Worm (Caenorhabditis elegans) whole organism, L1 larva: ENCODE measurements around the gene aqp-2.

Experiments used
- C16A3.4 ChIP-seq: fragments of 150-350 bp; optimal IDR thresholded peaks from 2 replicates; lab custom pipeline; 2014; ENCODE audit warnings: missing biosample characterization, missing genetic modification characterization
- C34B4.2 ChIP-seq: sonication (generic microtip); optimal IDR thresholded peaks from 2 replicates; lab custom pipeline; 2017; ENCODE audit warnings: mild to moderate bottlenecking, missing genetic modification characterization, missing compliant biosample characterization
- Y116A8C.19 ChIP-seq: sonication (generic microtip); optimal IDR thresholded peaks from 2 replicates; lab custom pipeline; 2016; ENCODE audit warnings: missing compliant biosample characterization, missing genetic modification characterization, borderline replicate concordance
- aha-1 ChIP-seq: fragments of 150-350 bp; optimal IDR thresholded peaks from 2 replicates; lab custom pipeline; 2014; ENCODE audit warnings: missing biosample characterization, missing genetic modification characterization
- aly-2 ChIP-seq: fragments of 150-350 bp; optimal IDR thresholded peaks from 2 replicates; lab custom pipeline; 2014; ENCODE audit warnings: missing biosample characterization, missing genetic modification characterization
- ama-1 ChIP-seq: fragments of 150-350 bp; optimal IDR thresholded peaks from 2 replicates; lab custom pipeline; 2014
- blmp-1 ChIP-seq: fragments of 150-350 bp; optimal IDR thresholded peaks from 2 replicates; lab custom pipeline; 2014; ENCODE audit warnings: missing biosample characterization, missing genetic modification characterization
- ceh-8 ChIP-seq: fragments of 200-800 bp; sonication (Bioruptor generic); optimal IDR thresholded peaks from 2 replicates; lab custom pipeline; 2018; ENCODE audit warnings: mild to moderate bottlenecking, missing genetic modification characterization, moderate library complexity, missing compliant biosample characterization
- ces-1 ChIP-seq: fragments of 150-350 bp; optimal IDR thresholded peaks from 2 replicates; lab custom pipeline; 2014; ENCODE audit warnings: missing biosample characterization, missing genetic modification reagents, missing genetic modification characterization
- dpl-1 ChIP-seq, 3 experiments: fragments of 150-350 bp in 2 of 3; sonication (generic microtip) in 1 of 3; optimal IDR thresholded peaks; 2 replicates each; lab custom pipeline; 2014 to 2017; ENCODE audit warnings: missing biosample characterization in 3 of 3, missing genetic modification characterization in 3 of 3, missing genetic modification reagents in 3 of 3
- egl-13 ChIP-seq: sonication (generic microtip); optimal IDR thresholded peaks from 2 replicates; lab custom pipeline; 2016; ENCODE audit warnings: missing genotype, missing genetic modification reagents, missing genetic modification characterization, missing compliant biosample characterization
- elt-2 ChIP-seq: sonication (generic microtip); optimal IDR thresholded peaks from 2 replicates; lab custom pipeline; 2016; ENCODE audit warnings: missing genetic modification characterization, mild to moderate bottlenecking, inconsistent platforms, missing compliant biosample characterization, missing genetic modification reagents
- elt-3 ChIP-seq, 6 experiments: fragments of 150-350 bp in 1 of 6; sonication (generic microtip); optimal IDR thresholded peaks; 2 replicates each; lab custom pipeline; 2017 to 2018; ENCODE audit warnings: missing biosample characterization in 6 of 6, missing genetic modification characterization in 6 of 6, inconsistent platforms in 1 of 6
- ets-5 ChIP-seq: fragments of 200-800 bp; sonication (Bioruptor generic); IDR thresholded peaks from 2 replicates; pipeline ENCODE4 v1.3.6; 2022; ENCODE audit warnings: missing genetic modification characterization, missing compliant biosample characterization
- fkh-10 ChIP-seq: sonication (generic microtip); optimal IDR thresholded peaks from 2 replicates; lab custom pipeline; 2017; ENCODE audit warnings: missing biosample characterization, missing genetic modification reagents, missing genetic modification characterization
- fkh-4 ChIP-seq: sonication (generic microtip); optimal IDR thresholded peaks from 2 replicates; lab custom pipeline; 2016; ENCODE audit warnings: missing compliant biosample characterization, missing genetic modification characterization, borderline replicate concordance
- fkh-8 ChIP-seq: sonication (generic microtip); optimal IDR thresholded peaks from 2 replicates; lab custom pipeline; 2016; ENCODE audit warnings: mild to moderate bottlenecking, missing genetic modification characterization, missing compliant biosample characterization
- hlh-17 ChIP-seq: fragments of 200-800 bp; sonication (Bioruptor generic); optimal IDR thresholded peaks from 2 replicates; lab custom pipeline; 2018; ENCODE audit warnings: missing genetic modification characterization, mild to moderate bottlenecking, missing compliant biosample characterization, moderate library complexity, borderline replicate concordance
- hlh-4 ChIP-seq: sonication (generic microtip); optimal IDR thresholded peaks from 2 replicates; lab custom pipeline; 2016; ENCODE audit warnings: mild to moderate bottlenecking, missing genetic modification characterization, missing compliant biosample characterization
- jun-1 ChIP-seq: fragments of 150-350 bp; optimal IDR thresholded peaks from 2 replicates; lab custom pipeline; 2014; ENCODE audit warnings: missing biosample characterization, missing genetic modification reagents, missing genetic modification characterization
- lin-13 ChIP-seq: fragments of 150-350 bp; optimal IDR thresholded peaks from 2 replicates; lab custom pipeline; 2014; ENCODE audit warnings: missing biosample characterization, missing genetic modification reagents, missing genetic modification characterization
- lin-15B ChIP-seq: fragments of 150-350 bp; sonication (generic microtip); optimal IDR thresholded peaks from 3 replicates; lab custom pipeline; 2014; ENCODE audit warnings: missing biosample characterization, missing genetic modification characterization
- lin-35 ChIP-seq, 2 experiments: fragments of 150-350 bp; optimal IDR thresholded peaks; 2 replicates each; lab custom pipeline; 2014; ENCODE audit warnings: missing biosample characterization in 2 of 2, missing genetic modification characterization in 2 of 2, missing genetic modification reagents in 2 of 2
- mab-9 ChIP-seq: fragments of 200-800 bp; sonication (Bioruptor generic); IDR thresholded peaks from 2 replicates; pipeline ENCODE4 v1.3.6; 2022; ENCODE audit warnings: missing genetic modification reagents, missing genetic modification characterization, missing compliant biosample characterization
- nhr-11 ChIP-seq: fragments of 150-350 bp; optimal IDR thresholded peaks from 2 replicates; lab custom pipeline; 2014; ENCODE audit warnings: missing biosample characterization, missing genetic modification characterization
- nhr-12 ChIP-seq: sonication (generic microtip); optimal IDR thresholded peaks from 2 replicates; lab custom pipeline; 2017; ENCODE audit warnings: missing biosample characterization, missing genetic modification characterization
- nhr-19 ChIP-seq: fragments of 200-800 bp; sonication (Bioruptor generic); conservative IDR thresholded peaks from 2 replicates; pipeline ENCODE4 v1.3.6; 2022; ENCODE audit warnings: missing genetic modification characterization, missing compliant biosample characterization
- nhr-20 ChIP-seq: sonication (generic microtip); optimal IDR thresholded peaks from 2 replicates; lab custom pipeline; 2016; ENCODE audit warnings: mild to moderate bottlenecking, missing genetic modification characterization, missing compliant biosample characterization
- nhr-71 ChIP-seq: sonication (generic microtip); optimal IDR thresholded peaks from 2 replicates; lab custom pipeline; 2016; ENCODE audit warnings: mild to moderate bottlenecking, missing genetic modification characterization, moderate library complexity, missing compliant biosample characterization
- nhr-84 ChIP-seq: sonication (generic microtip); optimal IDR thresholded peaks from 2 replicates; lab custom pipeline; 2017; ENCODE audit warnings: missing biosample characterization, missing genetic modification characterization
- nhr-90 ChIP-seq: sonication (generic microtip); optimal IDR thresholded peaks from 2 replicates; lab custom pipeline; 2016; ENCODE audit warnings: mild to moderate bottlenecking, missing genetic modification characterization, missing compliant biosample characterization; ENCODE audit not compliant: poor library complexity
- pag-3 ChIP-seq: sonication (generic microtip); optimal IDR thresholded peaks from 2 replicates; lab custom pipeline; 2017; ENCODE audit warnings: missing genetic modification characterization, mild to moderate bottlenecking, missing compliant biosample characterization, antibody characterized with exemption, borderline replicate concordance; ENCODE audit not compliant: insufficient read depth
- pax-3 ChIP-seq: fragments of 200-800 bp; sonication (Bioruptor generic); optimal IDR thresholded peaks from 2 replicates; lab custom pipeline; 2018; ENCODE audit warnings: mild to moderate bottlenecking, missing genetic modification characterization, moderate library complexity, missing compliant biosample characterization
- pqm-1 ChIP-seq: sonication (generic microtip); optimal IDR thresholded peaks from 3 replicates; lab custom pipeline; 2017; ENCODE audit warnings: missing biosample characterization, missing genetic modification characterization
- skn-1 ChIP-seq: fragments of 150-350 bp; optimal IDR thresholded peaks from 2 replicates; lab custom pipeline; 2014; ENCODE audit warnings: missing biosample characterization, missing genetic modification characterization
- sox-4 ChIP-seq: sonication (generic microtip); optimal IDR thresholded peaks from 2 replicates; lab custom pipeline; 2016; ENCODE audit warnings: missing genetic modification characterization, missing compliant biosample characterization
- swsn-7 ChIP-seq: sonication (generic microtip); optimal IDR thresholded peaks from 2 replicates; lab custom pipeline; 2016; ENCODE audit warnings: missing genetic modification characterization, missing compliant biosample characterization
- tbx-2 ChIP-seq: sonication (generic microtip); optimal IDR thresholded peaks from 2 replicates; lab custom pipeline; 2016; ENCODE audit warnings: missing genetic modification characterization, missing compliant biosample characterization
- unc-62 ChIP-seq: fragments of 150-350 bp; optimal IDR thresholded peaks from 2 replicates; lab custom pipeline; 2014; ENCODE audit warnings: missing biosample characterization, missing genetic modification reagents, missing genetic modification characterization
- unc-98 ChIP-seq: fragments of 200-800 bp; sonication (Bioruptor generic); IDR thresholded peaks from 2 replicates; pipeline ENCODE4 v1.3.6; 2022; ENCODE audit warnings: missing genetic modification characterization, missing compliant biosample characterization
- xbp-1 ChIP-seq: sonication (generic microtip); optimal IDR thresholded peaks from 2 replicates; lab custom pipeline; 2016; ENCODE audit warnings: missing genetic modification characterization, missing compliant biosample characterization
- ztf-4 ChIP-seq: fragments of 150-350 bp; optimal IDR thresholded peaks from 2 replicates; lab custom pipeline; 2014; ENCODE audit warnings: missing biosample characterization, missing genetic modification characterization

Gene aqp-2

DNA sequence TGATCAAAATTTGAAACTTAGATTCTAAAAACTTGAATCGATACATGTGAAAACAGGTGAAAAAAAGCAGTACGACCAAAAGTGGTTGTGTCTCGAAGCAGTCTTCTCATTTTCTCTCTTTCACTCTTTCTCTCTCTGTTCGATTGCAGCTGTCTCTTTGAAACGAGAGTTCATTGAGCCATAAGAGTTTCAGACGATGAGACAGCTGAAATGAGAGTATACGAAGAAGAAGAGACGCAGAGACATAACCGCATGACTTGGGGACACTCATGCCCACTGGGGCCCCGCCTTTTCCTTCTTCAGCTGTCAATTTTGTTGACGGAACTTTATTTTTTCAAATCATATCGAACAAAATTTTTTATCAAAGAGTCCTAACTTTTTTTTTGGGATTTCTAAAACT is 12.2 kb upstream of the aqp-2 start (continued):
- TF ChIP-seq hlh-17 (GFP tag; lab: Kevin White, UChicago), result no peak
- TF ChIP-seq ces-1, result no peak
- TF ChIP-seq skn-1 (tag; lab: Kevin White, UChicago), result peak; percentile 67
- TF ChIP-seq mab-9 (GFP tag; lab: Robert Waterston, UW), result peak; percentile 56; the same call in 1 of the 2 replicates
- no peak for TF ChIP-seq ceh-8 (GFP tag; lab: Kevin White, UChicago)
- TF ChIP-seq lin-13 (GFP tag; lab: Kevin White, UChicago), result peak; percentile 70
- TF ChIP-seq lin-35 (GFP tag; optimal IDR thresholded peaks at IDR 0.05; lab: Kevin White, UChicago), result peak; percentile 68 to 84
- TF ChIP-seq nhr-20 (tag; lab: Kevin White, UChicago), result peak; percentile 91
- peak; percentile 60 for TF ChIP-seq pax-3 (tag; lab: Kevin White, UChicago)
- peak; percentile 89 for TF ChIP-seq tbx-2
- no peak for TF ChIP-seq nhr-84 (tag; lab: Kevin White, UChicago)
- TF ChIP-seq blmp-1 (tag; lab: Kevin White, UChicago), result peak; percentile 71
- peak; percentile 53 for TF ChIP-seq elt-2 (tag; lab: Kevin White, UChicago)
- peak; percentile 45 for TF ChIP-seq fkh-4 (tag; lab: Kevin White, UChicago)
- TF ChIP-seq swsn-7, result peak; percentile 86
- no peak for TF ChIP-seq aha-1 (tag; lab: Kevin White, UChicago)
- TF ChIP-seq unc-98, result no peak
- TF ChIP-seq pag-3 (tag; lab: Kevin White, UChicago), result no peak
- TF ChIP-seq fkh-10 (GFP tag; lab: Kevin White, UChicago), result peak; percentile 2
- TF ChIP-seq sox-4 (tag; lab: Kevin White, UChicago), result peak; percentile 15
- peak; percentile 86 for TF ChIP-seq nhr-19 (GFP tag; lab: Robert Waterston, UW)
- no peak for TF ChIP-seq ets-5 (GFP tag; lab: Robert Waterston, UW)
- peak; percentile 89 for TF ChIP-seq fkh-8 (tag; lab: Kevin White, UChicago)
- peak in 2 of 6 experiments; percentile 63 to 82 for TF ChIP-seq elt-3 (tag; optimal IDR thresholded peaks at IDR 0.05; lab: Kevin White, UChicago)
- TF ChIP-seq C34B4.2 (tag; lab: Kevin White, UChicago), result no peak
- peak; percentile 95 for TF ChIP-seq hlh-4 (tag; lab: Kevin White, UChicago)
- peak; percentile 96 for TF ChIP-seq nhr-71 (tag; lab: Kevin White, UChicago)
- TF ChIP-seq nhr-90 (tag; lab: Kevin White, UChicago), result peak; percentile 77
- TF ChIP-seq Y116A8C.19, result no peak
- TF ChIP-seq C16A3.4 (tag; lab: Kevin White, UChicago), result peak; percentile 71
- peak; percentile 6 for TF ChIP-seq ama-1 (lab: Kevin White, UChicago)

DNA sequence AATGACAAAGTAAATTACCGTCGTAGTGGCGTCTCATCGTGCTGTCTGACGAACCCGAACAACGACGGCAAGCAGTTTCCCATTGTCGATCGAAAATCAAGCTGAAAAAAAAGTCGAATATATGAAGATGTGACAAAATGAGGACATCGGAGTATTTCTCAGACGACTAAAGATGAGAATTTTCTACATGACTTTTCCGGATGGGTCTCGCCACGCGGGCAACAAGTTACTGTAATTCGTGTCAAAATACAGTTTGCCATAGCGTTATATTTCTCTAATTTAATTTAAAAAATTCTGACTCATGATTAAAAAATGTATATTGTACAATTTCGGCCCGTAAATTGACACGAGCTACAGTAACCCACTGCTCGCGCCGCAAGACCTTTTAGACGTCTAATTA is 11.2 kb upstream of the aqp-2 start, which contains the start of gene C01G6.4:
TSS of gene C01G6.4 (minus strand) at position 101 of the 400 bp plus-strand sequence.
- TF ChIP-seq dpl-1 (GFP tag; optimal IDR thresholded peaks at IDR 0.05; lab: Kevin White, UChicago) (no peak), egl-13 (no peak), unc-62 (GFP tag; lab: Kevin White, UChicago) (no peak), lin-15B (tag; lab: Kevin White, UChicago) (no peak), fkh-8 (tag; lab: Kevin White, UChicago) (no peak), nhr-11 (tag; lab: Kevin White, UChicago) (no peak), nhr-20 (tag; lab: Kevin White, UChicago) (no peak), ztf-4 (tag; lab: Kevin White, UChicago) (no peak), pqm-1 (no peak), xbp-1 (tag; lab: Kevin White, UChicago) (no peak), jun-1 (tag; lab: Kevin White, UChicago) (no peak), nhr-90 (tag; lab: Kevin White, UChicago) (no peak), nhr-12 (no peak), aly-2 (tag; lab: Kevin White, UChicago) (no peak), nhr-71 (tag; lab: Kevin White, UChicago) (no peak)
